Fruit fly (Drosophila melanogaster) whole organism, embryonic: ENCODE data around the gene Sf3b2.
A peak's percentile ranks its signal among the peaks of the same experiment; 100 is the strongest.

Experiments
- BEAF-32 ChIP-seq: fragments of 200-800 bp; sonication (Bioruptor generic); optimal IDR thresholded peaks from 3 replicates; lab custom pipeline; 2017; ENCODE audit warnings: missing biosample characterization, missing genetic modification characterization, mild to moderate bottlenecking, moderate library complexity, missing genetic modification reagents
- CG10147 ChIP-seq: fragments of 200-800 bp; sonication (Bioruptor generic); optimal IDR thresholded peaks from 2 replicates; lab custom pipeline; 2019; ENCODE audit warnings: missing biosample characterization, mild to moderate bottlenecking, missing genetic modification characterization, moderate library complexity
- CG10267 ChIP-seq: fragments of 200-800 bp; sonication (Bioruptor generic); optimal IDR thresholded peaks from 2 replicates; lab custom pipeline; 2018; ENCODE audit warnings: missing biosample characterization, mild to moderate bottlenecking, missing genetic modification characterization, moderate library complexity
- CG13424 ChIP-seq: fragments of 200-800 bp; sonication (Bioruptor generic); optimal IDR thresholded peaks from 2 replicates; lab custom pipeline; 2019; ENCODE audit warnings: missing biosample characterization, mild to moderate bottlenecking, missing genetic modification characterization, moderate library complexity
- CG15479 ChIP-seq: fragments of 200-800 bp; sonication (Bioruptor generic); optimal IDR thresholded peaks from 3 replicates; lab custom pipeline; 2019; ENCODE audit warnings: missing biosample characterization, mild to moderate bottlenecking, missing genetic modification characterization, moderate library complexity
- CG16813 ChIP-seq: fragments of 200-800 bp; sonication (Bioruptor generic); IDR thresholded peaks from 3 replicates; pipeline ENCODE4 v1.3.6; 2022; ENCODE audit warnings: missing biosample characterization, missing genetic modification characterization; ENCODE audit not compliant: partially characterized antibody
- CG1832 ChIP-seq: fragments of 200-800 bp; sonication (Bioruptor generic); optimal IDR thresholded peaks from 2 replicates; lab custom pipeline; 2017; ENCODE audit warnings: missing biosample characterization, mild to moderate bottlenecking, missing genetic modification characterization, inconsistent platforms
- CG2129 ChIP-seq: fragments of 200-800 bp; sonication (Bioruptor generic); IDR thresholded peaks from 2 replicates; pipeline ENCODE4 v1.3.6; 2022; ENCODE audit warnings: missing biosample characterization, missing genetic modification characterization; ENCODE audit not compliant: partially characterized antibody
- CG2712 ChIP-seq: fragments of 200-800 bp; optimal IDR thresholded peaks from 3 replicates; lab custom pipeline; 2019; ENCODE audit warnings: missing biosample characterization, mild to moderate bottlenecking, missing genetic modification characterization, moderate library complexity
- CG3407 ChIP-seq: fragments of 200-800 bp; sonication (Bioruptor generic); optimal IDR thresholded peaks from 2 replicates; lab custom pipeline; 2018; ENCODE audit warnings: missing biosample characterization, mild to moderate bottlenecking, missing genetic modification characterization
- CG3838 ChIP-seq: fragments of 200-800 bp; sonication (Bioruptor generic); optimal IDR thresholded peaks from 3 replicates; lab custom pipeline; 2016; ENCODE audit warnings: missing biosample characterization, missing genetic modification characterization
- CG4360 ChIP-seq: fragments of 200-800 bp; sonication (Bioruptor generic); IDR thresholded peaks from 2 replicates; pipeline ENCODE4 v1.3.6; 2022; ENCODE audit warnings: missing biosample characterization, missing genetic modification characterization
- CG6654 ChIP-seq: fragments of 200-800 bp; sonication (Bioruptor generic); optimal IDR thresholded peaks from 2 replicates; lab custom pipeline; 2017; ENCODE audit warnings: missing biosample characterization, mild to moderate bottlenecking, missing genetic modification characterization
- CG6791 ChIP-seq: fragments of 200-800 bp; sonication (Bioruptor generic); IDR thresholded peaks from 3 replicates; pipeline ENCODE4 v1.3.6; 2022; ENCODE audit warnings: missing biosample characterization, missing genetic modification characterization; ENCODE audit not compliant: partially characterized antibody
- D ChIP-seq, 2 experiments: fragments of 200-800 bp in 1 of 2; fragments of >200 bp in 1 of 2; sonication (Bioruptor generic) in 1 of 2; optimal IDR thresholded peaks; 2 replicates in 1 of 2; 3 replicates in 1 of 2; lab custom pipeline; 2017; ENCODE audit warnings: mild to moderate bottlenecking in 1 of 2, missing biosample characterization in 1 of 2, missing genetic modification characterization in 1 of 2, missing genetic modification reagents in 1 of 2
- Dad ChIP-seq: fragments of 200-800 bp; sonication (Bioruptor generic); optimal IDR thresholded peaks from 3 replicates; lab custom pipeline; 2016; ENCODE audit warnings: missing biosample characterization, missing genetic modification characterization
- Dll ChIP-seq: fragments of 200-800 bp; sonication (Bioruptor generic); IDR thresholded peaks from 4 replicates; pipeline ENCODE4 v1.3.6; 2022; ENCODE audit warnings: missing biosample characterization, missing genetic modification characterization; ENCODE audit not compliant: partially characterized antibody
- Doc2 ChIP-seq: fragments of 200-800 bp; sonication (Bioruptor generic); IDR thresholded peaks from 2 replicates; pipeline ENCODE4 v1.3.6; 2022; ENCODE audit warnings: missing biosample characterization, missing genetic modification characterization
- Doc3 ChIP-seq: fragments of 200-800 bp; sonication (Bioruptor generic); IDR thresholded peaks from 3 replicates; pipeline ENCODE4 v1.3.6; 2022; ENCODE audit warnings: missing biosample characterization, missing genetic modification characterization; ENCODE audit not compliant: partially characterized antibody
- Ets65A ChIP-seq: fragments of 200-800 bp; sonication (Bioruptor generic); peaks from one replicate; lab custom pipeline; 2016; ENCODE audit warnings: missing biosample characterization, missing genetic modification characterization
- H2.0 ChIP-seq: fragments of 200-800 bp; sonication (Bioruptor generic); IDR thresholded peaks from 2 replicates; pipeline ENCODE4 v1.3.6; 2022; ENCODE audit warnings: missing biosample characterization, missing genetic modification characterization
- Nf-YB ChIP-seq: fragments of 200-800 bp; sonication (Bioruptor generic); optimal IDR thresholded peaks from 3 replicates; lab custom pipeline; 2019; ENCODE audit warnings: missing biosample characterization, mild to moderate bottlenecking, missing genetic modification characterization, moderate library complexity
- Pdp1 ChIP-seq, 2 experiments: fragments of 200-800 bp; sonication (Bioruptor generic); optimal IDR thresholded peaks; 3 replicates each; lab custom pipeline; 2016; ENCODE audit warnings: missing biosample characterization in 2 of 2, missing genetic modification characterization in 2 of 2, mild to moderate bottlenecking in 1 of 2, moderate library complexity in 1 of 2
- Scr ChIP-seq: fragments of 200-800 bp; sonication (Bioruptor generic); IDR thresholded peaks from 2 replicates; pipeline ENCODE4 v1.3.6; 2022; ENCODE audit warnings: missing biosample characterization, missing genetic modification characterization; ENCODE audit not compliant: partially characterized antibody
- Sox102F ChIP-seq: fragments of 200-800 bp; sonication (Bioruptor generic); optimal IDR thresholded peaks from 2 replicates; lab custom pipeline; 2018; ENCODE audit warnings: missing biosample characterization, mild to moderate bottlenecking, missing genetic modification characterization, moderate library complexity
- Xrp1 ChIP-seq: fragments of 200-800 bp; sonication (Bioruptor generic); IDR thresholded peaks from 2 replicates; pipeline ENCODE4 v1.3.6; 2022; ENCODE audit warnings: missing biosample characterization, missing genetic modification characterization
- amos ChIP-seq: fragments of 200-800 bp; sonication (Bioruptor generic); IDR thresholded peaks from 2 replicates; pipeline ENCODE4 v1.3.6; 2022; ENCODE audit warnings: missing biosample characterization, missing genetic modification characterization; ENCODE audit not compliant: partially characterized antibody
- cad ChIP-seq: fragments of >200 bp; optimal IDR thresholded peaks from 2 replicates; lab custom pipeline; 2017; ENCODE audit warnings: missing biosample characterization, missing genetic modification characterization
- crol ChIP-seq: fragments of 200-800 bp; sonication (Bioruptor generic); IDR thresholded peaks from 2 replicates; pipeline ENCODE4 v1.3.6; 2022; ENCODE audit warnings: missing biosample characterization, missing genetic modification characterization
- cwo ChIP-seq: fragments of 200-800 bp; sonication (Bioruptor generic); optimal IDR thresholded peaks from 3 replicates; lab custom pipeline; 2017; ENCODE audit warnings: missing biosample characterization, missing genetic modification characterization, mild to moderate bottlenecking, moderate library complexity, missing genetic modification reagents
- en ChIP-seq: fragments of 200-800 bp; sonication (Bioruptor generic); optimal IDR thresholded peaks from 2 replicates; lab custom pipeline; 2016; ENCODE audit warnings: missing biosample characterization, missing genetic modification characterization
- exex ChIP-seq: fragments of 200-800 bp; sonication (Bioruptor generic); optimal IDR thresholded peaks from 4 replicates; lab custom pipeline; 2018; ENCODE audit warnings: missing biosample characterization, mild to moderate bottlenecking, missing genetic modification characterization, moderate library complexity
- gem ChIP-seq: fragments of 200-800 bp; sonication (Bioruptor generic); optimal IDR thresholded peaks from 2 replicates; lab custom pipeline; 2019; ENCODE audit warnings: missing biosample characterization, mild to moderate bottlenecking, missing genetic modification characterization, moderate library complexity
- gsb-n ChIP-seq: fragments of 200-800 bp; sonication (Bioruptor generic); optimal IDR thresholded peaks from 3 replicates; lab custom pipeline; 2018; ENCODE audit warnings: missing biosample characterization, mild to moderate bottlenecking, missing genetic modification characterization
- kah ChIP-seq: fragments of 200-800 bp; sonication (Bioruptor generic); optimal IDR thresholded peaks from 2 replicates; lab custom pipeline; 2018; ENCODE audit warnings: missing biosample characterization, mild to moderate bottlenecking, missing genetic modification characterization
- kni ChIP-seq: fragments of 200-800 bp; sonication (Bioruptor generic); optimal IDR thresholded peaks from 3 replicates; lab custom pipeline; 2017; ENCODE audit warnings: mild to moderate bottlenecking, missing biosample characterization, missing genetic modification reagents, missing genetic modification characterization
- pnt ChIP-seq: fragments of 200-800 bp; sonication (Bioruptor generic); optimal IDR thresholded peaks from 3 replicates; lab custom pipeline; 2016; ENCODE audit warnings: missing biosample characterization, missing genetic modification characterization
- scrt ChIP-seq: fragments of 200-800 bp; sonication (Bioruptor generic); optimal IDR thresholded peaks from 2 replicates; lab custom pipeline; 2018; ENCODE audit warnings: missing biosample characterization, mild to moderate bottlenecking, missing genetic modification characterization, moderate library complexity
- sens ChIP-seq: fragments of 200-800 bp; sonication (Bioruptor generic); peaks from one replicate; lab custom pipeline; 2016; ENCODE audit warnings: missing biosample characterization, missing genetic modification characterization
- sim ChIP-seq: fragments of 200-800 bp; sonication (Bioruptor generic); IDR thresholded peaks from 2 replicates; pipeline ENCODE4 v1.3.6; 2022; ENCODE audit warnings: missing biosample characterization, missing genetic modification characterization
- sna ChIP-seq: fragments of 200-800 bp; sonication (Bioruptor generic); IDR thresholded peaks from 2 replicates; pipeline ENCODE4 v1.3.6; 2022; ENCODE audit warnings: missing biosample characterization, missing genetic modification characterization; ENCODE audit not compliant: partially characterized antibody
- tll ChIP-seq, 2 experiments: fragments of 200-800 bp in 1 of 2; fragments of >200 bp in 1 of 2; sonication (Bioruptor generic) in 1 of 2; optimal IDR thresholded peaks; 2 replicates each; lab custom pipeline; 2017 to 2019; ENCODE audit warnings: missing biosample characterization in 2 of 2, missing genetic modification characterization in 2 of 2, mild to moderate bottlenecking in 1 of 2, moderate library complexity in 1 of 2
- tup ChIP-seq: fragments of 200-800 bp; sonication (Bioruptor generic); optimal IDR thresholded peaks from 2 replicates; lab custom pipeline; 2016; ENCODE audit warnings: missing biosample characterization, mild to moderate bottlenecking, missing genetic modification characterization, moderate library complexity
- unc-4 ChIP-seq: fragments of 200-800 bp; sonication (Bioruptor generic); IDR thresholded peaks from 2 replicates; pipeline ENCODE4 v1.3.6; 2022; ENCODE audit warnings: missing biosample characterization, missing genetic modification characterization; ENCODE audit not compliant: partially characterized antibody
- vvl ChIP-seq: fragments of 200-800 bp; sonication (Bioruptor generic); IDR thresholded peaks from 2 replicates; pipeline ENCODE4 v1.3.6; 2022; ENCODE audit warnings: missing biosample characterization, missing genetic modification characterization

The Sf3b2 gene

dm6 chr2L:3003399-3003798 is 25.6 kb downstream of the Sf3b2 start (continued):
- TF ChIP-seq CG10147 (GFP tag; lab: Kevin White, UChicago) (no peak), CG3407 (GFP tag; lab: Kevin White, UChicago) (peak; percentile 52), pnt (no peak), CG2712 (peak; percentile 65), exex (tag; lab: Kevin White, UChicago) (no peak)

- TF ChIP-seq Dad (no peak), Ets65A (peak; percentile 49), sens (peak; percentile 50), Xrp1 (GFP tag; lab: Robert Waterston, UW) (peak; percentile 9; the same call in 1 of the 2 replicates), Sox102F (peak; percentile 13), gem (peak; percentile 22), CG6654 (GFP tag; lab: Kevin White, UChicago) (no peak)
Measured at dm6 chr2L:3001953-3002352, 27.0 kb downstream of the Sf3b2 start.

dm6 chr2L:3000517-3000934 is 28.4 kb downstream of the Sf3b2 start:
- TF ChIP-seq sim (GFP tag; lab: Robert Waterston, UW) (no peak), H2.0 (GFP tag; lab: Robert Waterston, UW) (no peak), Dll (peak; percentile 54; the same call in 1 of the 4 replicates), Nf-YB (GFP tag; lab: Kevin White, UChicago) (peak; percentile 53), en (GFP tag; lab: Kevin White, UChicago) (no peak), vvl (peak; percentile 66; the same call in 1 of the 2 replicates), kni (GFP tag; lab: Kevin White, UChicago) (peak; percentile 45), CG4360 (GFP tag; lab: Robert Waterston, UW) (peak; percentile 82), CG15479 (GFP tag; lab: Kevin White, UChicago) (peak; percentile 90), CG3838 (peak; percentile 41), CG10267 (tag; lab: Kevin White, UChicago) (no peak), kah (GFP tag; lab: Kevin White, UChicago) (peak; percentile 79), unc-4 (GFP tag; lab: Robert Waterston, UW) (0 out of 2 replicates have a peak, but pooled peaks have one; percentile 17), tup (no peak), Pdp1 (GFP tag; optimal IDR thresholded peaks at IDR 0.05; lab: Kevin White, UChicago) (peak in 1 of 2 experiments; percentile 37), scrt (GFP tag; lab: Kevin White, UChicago) (peak; percentile 45), CG16813 (GFP tag; lab: Robert Waterston, UW) (peak; percentile 31; the same call in 1 of the 3 replicates), gsb-n (tag; lab: Kevin White, UChicago) (peak; percentile 26), cwo (GFP tag; lab: Kevin White, UChicago) (no peak), CG2129 (peak; percentile 31; the same call in 1 of the 2 replicates), amos (GFP tag; lab: Robert Waterston, UW) (peak; percentile 20; the same call in 1 of the 2 replicates), D (optimal IDR thresholded peaks at IDR 0.05; lab: Kevin White, UChicago) (peak; percentile 91), D (GFP tag; optimal IDR thresholded peaks at IDR 0.05; lab: Kevin White, UChicago) (no peak), CG1832 (peak; percentile 43), CG13424 (tag; lab: Kevin White, UChicago) (no peak), Doc3 (peak; percentile 49; the same call in 2 of the 3 replicates), BEAF-32 (GFP tag; lab: Kevin White, UChicago) (peak; percentile 41), sna (GFP tag; lab: Robert Waterston, UW) (0 out of 2 replicates have a peak, but pooled peaks have one; percentile 35), CG6791 (0 out of 3 replicates have a peak, but pooled peaks have one; percentile 4), crol (0 out of 2 replicates have a peak, but pooled peaks have one; percentile 29), tll (GFP tag; optimal IDR thresholded peaks at IDR 0.05; lab: Kevin White, UChicago) (peak in 1 of 2 experiments; percentile 93), Doc2 (GFP tag; lab: Robert Waterston, UW) (no peak), cad (peak; percentile 83), Scr (peak; percentile 57)
